Fruit fly (Drosophila melanogaster) whole organism, wandering third instar larva: ENCODE data around the gene CG7326.

Source experiments
- Abd-B ChIP-seq: fragments of >200 bp; optimal IDR thresholded peaks from 2 replicates; lab custom pipeline; 2017; ENCODE audit warnings: missing biosample characterization, missing genetic modification characterization
- Hr78 ChIP-seq: fragments of >200 bp; optimal IDR thresholded peaks from 2 replicates; lab custom pipeline; 2017; ENCODE audit warnings: missing biosample characterization, missing genetic modification characterization
- Myc ChIP-seq: fragments of >200 bp; optimal IDR thresholded peaks from 2 replicates; lab custom pipeline; 2017
- brk ChIP-seq: fragments of 200-800 bp; sonication (Bioruptor generic); optimal IDR thresholded peaks from 2 replicates; lab custom pipeline; 2016; ENCODE audit warnings: missing biosample characterization, mild to moderate bottlenecking, missing genetic modification characterization
- fru ChIP-seq: fragments of 200-800 bp; sonication (Bioruptor generic); optimal IDR thresholded peaks from 3 replicates; lab custom pipeline; 2016; ENCODE audit warnings: missing biosample characterization, mild to moderate bottlenecking, missing genetic modification characterization

DNA sequence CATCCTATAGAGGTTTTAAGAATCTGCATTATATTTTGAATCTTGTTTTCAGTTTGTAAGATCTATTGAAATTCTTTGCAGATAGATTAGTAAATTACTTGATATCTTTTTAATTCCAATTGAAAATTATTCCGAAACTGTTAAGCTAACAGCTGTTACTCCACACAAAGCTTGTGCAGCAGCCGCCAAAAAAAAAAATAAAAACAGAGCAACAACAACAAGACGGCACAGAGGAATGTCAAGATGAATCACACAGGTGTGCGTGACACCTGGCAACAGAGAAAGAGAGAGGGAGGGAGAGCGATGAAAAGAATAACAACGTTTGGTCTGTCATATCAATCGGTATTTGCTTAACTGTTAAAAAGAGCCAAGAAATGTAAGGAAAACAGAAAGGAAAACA, 28.6 kb downstream of the CG7326 start:
- TF ChIP-seq fru (GFP tag; lab: Kevin White, UChicago) (no peak), Abd-B (GFP tag; lab: Kevin White, UChicago) (no peak), Hr78 (GFP tag; lab: Kevin White, UChicago) (no peak), brk (GFP tag; lab: Kevin White, UChicago) (no peak), Myc (lab: Kevin White, UChicago) (no peak)
